Worm (Caenorhabditis elegans): ENCODE data around the gene cst-2.

ce11 chrX:4289805-4290204, 46.0 kb downstream of the cst-2 start:
- TF ChIP-seq klf-2 (GFP tag; conservative IDR thresholded peaks at IDR 0.05) (no peak), T22C8.4 (GFP tag; IDR thresholded peaks at IDR 0.05) (no peak), med-1 (GFP tag; optimal IDR thresholded peaks at IDR 0.05; ENCODE audit: insufficient read depth) (no peak), cog-1 (tag; optimal IDR thresholded peaks at IDR 0.05) (no peak), tab-1 (GFP tag; IDR thresholded peaks at IDR 0.05) (no peak)
